Worm (Caenorhabditis elegans) whole organism, midembryonic: Measurements from ENCODE around the gene spig-9.

ENCODE experiments used
- T22C8.4 ChIP-seq: fragments of 200-800 bp; sonication (Bioruptor generic); IDR thresholded peaks from 2 replicates; pipeline ENCODE4 v1.3.6; 2022; ENCODE audit warnings: missing genetic modification characterization, missing compliant biosample characterization
- cog-1 ChIP-seq: sonication (generic microtip); optimal IDR thresholded peaks from 2 replicates; lab custom pipeline; 2016; ENCODE audit warnings: missing genetic modification characterization, missing compliant biosample characterization
- flt-1 ChIP-seq: fragments of 200-800 bp; sonication (Bioruptor generic); IDR thresholded peaks from 2 replicates; pipeline ENCODE4 v1.3.6; 2022; ENCODE audit warnings: missing genetic modification characterization, missing compliant biosample characterization
- klf-2 ChIP-seq: fragments of 200-800 bp; sonication (Bioruptor generic); conservative IDR thresholded peaks from 2 replicates; pipeline ENCODE4 v1.3.6; 2022; ENCODE audit warnings: missing genetic modification reagents, missing genetic modification characterization, missing compliant biosample characterization
- med-1 ChIP-seq: sonication (generic microtip); optimal IDR thresholded peaks from 2 replicates; lab custom pipeline; 2017; ENCODE audit warnings: missing genetic modification characterization, mild to moderate bottlenecking, missing compliant biosample characterization, antibody characterized with exemption, missing genetic modification reagents; ENCODE audit not compliant: insufficient read depth
- ztf-23 ChIP-seq: fragments of 200-800 bp; sonication (Bioruptor generic); IDR thresholded peaks from 2 replicates; pipeline ENCODE4 v1.3.6; 2022; ENCODE audit warnings: missing genetic modification reagents, missing genetic modification characterization, missing compliant biosample characterization

- TF ChIP-seq med-1 (no peak), flt-1 (no peak), T22C8.4 (no peak), klf-2 (no peak), cog-1 (tag; lab: Kevin White, UChicago) (no peak), ztf-23 (GFP tag; lab: Robert Waterston, UW) (no peak)
Observed at ce11 chrV:13578637-13579036, 33.0 kb downstream of the spig-9 start, which contains the start of gene C50B8.6.
